Worm (Caenorhabditis elegans) whole organism, L3 larva: ENCODE measurements around the gene nhr-190.

Source experiments
- ceh-82 ChIP-seq: fragments of 150-350 bp; optimal IDR thresholded peaks from 2 replicates; lab custom pipeline; 2014; ENCODE audit warnings: missing biosample characterization, missing genetic modification characterization
- jun-1 ChIP-seq: fragments of 150-350 bp; optimal IDR thresholded peaks from 2 replicates; lab custom pipeline; 2014; ENCODE audit warnings: missing biosample characterization, missing genetic modification reagents, missing genetic modification characterization
- lin-39 ChIP-seq: fragments of 150-350 bp; optimal IDR thresholded peaks from 2 replicates; lab custom pipeline; 2018; ENCODE audit warnings: missing biosample characterization, missing genetic modification reagents, missing genetic modification characterization
- nhr-11 ChIP-seq: fragments of 150-350 bp; optimal IDR thresholded peaks from 2 replicates; lab custom pipeline; 2014; ENCODE audit warnings: missing biosample characterization, missing genetic modification characterization
- nhr-12 ChIP-seq: fragments of 150-350 bp; optimal IDR thresholded peaks from 2 replicates; lab custom pipeline; 2014; ENCODE audit warnings: missing biosample characterization, missing genetic modification characterization
- nhr-76 ChIP-seq: fragments of 150-350 bp; sonication (generic microtip); optimal IDR thresholded peaks from 5 replicates; lab custom pipeline; 2014; ENCODE audit warnings: missing biosample characterization, missing genetic modification characterization
- nhr-77 ChIP-seq: fragments of 150-350 bp; optimal IDR thresholded peaks from 2 replicates; lab custom pipeline; 2014; ENCODE audit warnings: missing biosample characterization, missing genetic modification characterization
- pha-4 ChIP-seq: fragments of 150-350 bp; optimal IDR thresholded peaks from 2 replicates; lab custom pipeline; 2014; ENCODE audit warnings: missing biosample characterization, missing genetic modification reagents, missing genetic modification characterization
- skn-1 ChIP-seq: fragments of 150-350 bp; optimal IDR thresholded peaks from 2 replicates; lab custom pipeline; 2014; ENCODE audit warnings: missing biosample characterization, missing genetic modification characterization
- unc-62 ChIP-seq: fragments of 150-350 bp; sonication (generic microtip); optimal IDR thresholded peaks from 4 replicates; lab custom pipeline; 2014; ENCODE audit warnings: missing biosample characterization, missing genetic modification reagents, missing genetic modification characterization
- ztf-4 ChIP-seq: fragments of 150-350 bp; optimal IDR thresholded peaks from 2 replicates; lab custom pipeline; 2014; ENCODE audit warnings: missing biosample characterization, missing genetic modification characterization

DNA sequence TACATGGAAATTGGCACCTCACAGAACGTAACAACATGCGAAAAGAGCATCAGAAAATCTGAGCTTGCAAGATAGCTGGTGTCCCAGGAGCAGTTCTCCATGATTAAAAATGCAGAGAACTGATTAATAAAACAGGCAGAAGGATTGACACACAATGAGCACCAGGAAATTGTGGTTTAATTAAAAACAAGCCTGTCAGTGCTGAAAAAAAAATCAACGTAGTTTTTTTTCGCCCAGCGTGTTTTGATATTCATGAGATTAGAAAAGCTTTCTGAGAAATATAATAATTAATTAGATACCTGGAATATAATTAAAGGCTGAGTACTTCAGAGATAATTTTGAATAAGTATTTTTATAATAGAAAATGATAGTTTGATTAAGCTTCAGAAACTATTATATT lies 15.0 kb upstream of the nhr-190 start, which contains the start of gene srh-246:
- TF ChIP-seq unc-62 (GFP tag; lab: Kevin White, UChicago) (no peak), nhr-76 (tag; lab: Kevin White, UChicago) (no peak), ztf-4 (tag; lab: Kevin White, UChicago) (no peak), jun-1 (tag; lab: Kevin White, UChicago) (no peak), nhr-12 (tag; lab: Kevin White, UChicago) (no peak), skn-1 (tag; lab: Kevin White, UChicago) (no peak), ceh-82 (tag; lab: Kevin White, UChicago) (no peak), nhr-77 (tag; lab: Kevin White, UChicago) (no peak), lin-39 (tag; lab: Kevin White, UChicago) (no peak), nhr-11 (no peak), pha-4 (tag; lab: Kevin White, UChicago) (no peak)
